Fruit fly (Drosophila melanogaster): ENCODE data around the gene yem.

The yem gene

dm6 chr3R:29146710-29147109 is 24.0 kb upstream of the yem start, which contains the start of gene CG14511:
CG14511 (minus strand) TSS chr3R:29146893.
- no peak for TF ChIP-seq Myc (optimal IDR thresholded peaks at IDR 0.05)
- no peak for TF ChIP-seq Dif (GFP tag; optimal IDR thresholded peaks at IDR 0.05; ENCODE audit: partially characterized antibody)
- TF ChIP-seq woc (GFP tag; optimal IDR thresholded peaks at IDR 0.05) = no peak
- TF ChIP-seq OdsH (GFP tag; optimal IDR thresholded peaks at IDR 0.05) = no peak
- TF ChIP-seq Jra (GFP tag; optimal IDR thresholded peaks at IDR 0.05) = no peak
- no peak for TF ChIP-seq pan (optimal IDR thresholded peaks at IDR 0.05)
- no peak for TF ChIP-seq jim (GFP tag; optimal IDR thresholded peaks at IDR 0.05)
- TF ChIP-seq CrebA (GFP tag; optimal IDR thresholded peaks at IDR 0.05; ENCODE audit: borderline replicate concordance) = no peak
- TF ChIP-seq br (GFP tag; optimal IDR thresholded peaks at IDR 0.05) = no peak

dm6 chr3R:29139767-29140755 is 17.4 kb upstream of the yem start:
- TF ChIP-seq CG9705 (GFP tag; optimal IDR thresholded peaks at IDR 0.05) (no peak), Rel (GFP tag; optimal IDR thresholded peaks at IDR 0.05) (no peak), Rel (tag; optimal IDR thresholded peaks at IDR 0.05) (peak; percentile 88), woc (GFP tag; optimal IDR thresholded peaks at IDR 0.05) (no peak), pan (optimal IDR thresholded peaks at IDR 0.05) (no peak)

- TF ChIP-seq psq (GFP tag; optimal IDR thresholded peaks at IDR 0.05) (no peak), h (GFP tag; optimal IDR thresholded peaks at IDR 0.05) (no peak), Myc (optimal IDR thresholded peaks at IDR 0.05) (no peak), CrebA (GFP tag; optimal IDR thresholded peaks at IDR 0.05; ENCODE audit: borderline replicate concordance) (no peak), usp (GFP tag; optimal IDR thresholded peaks at IDR 0.05) (no peak), sage (GFP tag; optimal IDR thresholded peaks at IDR 0.05) (no peak), ey (GFP tag; optimal IDR thresholded peaks at IDR 0.05) (no peak), dl (GFP tag; optimal IDR thresholded peaks at IDR 0.05; ENCODE audit: insufficient read depth in 1 of 2, partially characterized antibody in 2 of 2) (no peak), Rel (GFP tag; optimal IDR thresholded peaks at IDR 0.05) (no peak), Rel (tag; optimal IDR thresholded peaks at IDR 0.05) (no peak), pan (optimal IDR thresholded peaks at IDR 0.05) (no peak), tai (GFP tag; optimal IDR thresholded peaks at IDR 0.05) (no peak), HLH106 (tag; optimal IDR thresholded peaks at IDR 0.05) (no peak), Sp1 (GFP tag; optimal IDR thresholded peaks at IDR 0.05) (no peak), lola (GFP tag; optimal IDR thresholded peaks at IDR 0.05) (no peak), GATAd (GFP tag; optimal IDR thresholded peaks at IDR 0.05) (no peak), Jra (GFP tag; optimal IDR thresholded peaks at IDR 0.05) (no peak), CG32264 (GFP tag; optimal IDR thresholded peaks at IDR 0.05) (no peak), CG9705 (GFP tag; optimal IDR thresholded peaks at IDR 0.05) (no peak), dmrt93B (GFP tag; optimal IDR thresholded peaks at IDR 0.05) (no peak)
These were observed 16.4 kb upstream of the yem start for dm6 chr3R:29138961-29139527.

- no peak for TF ChIP-seq brk (GFP tag; optimal IDR thresholded peaks at IDR 0.05)
- peak; percentile 26 for TF ChIP-seq Myc (optimal IDR thresholded peaks at IDR 0.05)
These were observed 15.7 kb upstream of the yem start, which contains the start of the genes Alg13 and superdeath for dm6 chr3R:29138407-29138806. Alg13 (minus strand) TSS chr3R:29138573. superdeath (plus strand) TSS chr3R:29138662.

dm6 chr3R:29130902-29131621 is 8.4 kb upstream of the yem start, which contains the start of the genes dgt6 and Vha100-1:
dgt6 (minus strand) TSS chr3R:29130972.
Vha100-1 (plus strand) TSS chr3R:29131193.
- TF ChIP-seq Sp1 (GFP tag; optimal IDR thresholded peaks at IDR 0.05) = peak; percentile 29
- TF ChIP-seq Jra (GFP tag; optimal IDR thresholded peaks at IDR 0.05) = no peak
- no peak for TF ChIP-seq dsf (GFP tag; optimal IDR thresholded peaks at IDR 0.05; ENCODE audit: borderline replicate concordance)
- peak; percentile 28 for TF ChIP-seq CG9705 (GFP tag; optimal IDR thresholded peaks at IDR 0.05)
- TF ChIP-seq h (GFP tag; optimal IDR thresholded peaks at IDR 0.05) = no peak
- TF ChIP-seq HLH106 (tag; optimal IDR thresholded peaks at IDR 0.05) = peak; percentile 34
- TF ChIP-seq psq (GFP tag; optimal IDR thresholded peaks at IDR 0.05) = no peak
- TF ChIP-seq lola (GFP tag; optimal IDR thresholded peaks at IDR 0.05) = no peak
- no peak for TF ChIP-seq brk (GFP tag; optimal IDR thresholded peaks at IDR 0.05)
- no peak for TF ChIP-seq Hr83 (GFP tag; optimal IDR thresholded peaks at IDR 0.05; ENCODE audit: poor library complexity, severe bottlenecking)
- TF ChIP-seq sage (GFP tag; optimal IDR thresholded peaks at IDR 0.05) = no peak
- no peak for TF ChIP-seq usp (GFP tag; optimal IDR thresholded peaks at IDR 0.05)
- TF ChIP-seq rgr (GFP tag; optimal IDR thresholded peaks at IDR 0.05) = no peak
- no peak for TF ChIP-seq tai (GFP tag; optimal IDR thresholded peaks at IDR 0.05)
- TF ChIP-seq dmrt93B (GFP tag; optimal IDR thresholded peaks at IDR 0.05) = no peak
- TF ChIP-seq Dfd (GFP tag; optimal IDR thresholded peaks at IDR 0.05) = no peak
- TF ChIP-seq Rel (GFP tag; optimal IDR thresholded peaks at IDR 0.05) = no peak
- peak; percentile 45 for TF ChIP-seq Rel (tag; optimal IDR thresholded peaks at IDR 0.05)
- TF ChIP-seq fru (GFP tag; optimal IDR thresholded peaks at IDR 0.05) = no peak
